Worm (Caenorhabditis elegans): ENCODE results near the gene dpf-7.

The dpf-7 gene

ce11 chrIV:4762990-4763545 lies 39.3 kb downstream of the dpf-7 start:
- peak in 1 of 2 experiments; percentile 52 for TF ChIP-seq lsy-2 (tag; optimal IDR thresholded peaks at IDR 0.05)

ce11 chrIV:4760378-4761084 lies 41.9 kb downstream of the dpf-7 start, which contains the start of the genes memi-1 and cyp-31A3:
Gene memi-1 (minus strand): TSS chrIV:4760428.
Gene cyp-31A3 (plus strand): TSS chrIV:4761049.
- no peak for TF ChIP-seq skn-1 (tag; optimal IDR thresholded peaks at IDR 0.05)
- no peak for TF ChIP-seq sem-4 (tag; optimal IDR thresholded peaks at IDR 0.05)
- TF ChIP-seq nhr-77 (tag; optimal IDR thresholded peaks at IDR 0.05), result no peak
- no peak for TF ChIP-seq ceh-16 (tag; optimal IDR thresholded peaks at IDR 0.05)
- TF ChIP-seq gmeb-1 (tag; optimal IDR thresholded peaks at IDR 0.05), result no peak
- no peak for TF ChIP-seq ztf-11 (tag; optimal IDR thresholded peaks at IDR 0.05)
- TF ChIP-seq alr-1 (tag; optimal IDR thresholded peaks at IDR 0.05), result no peak
- no peak for TF ChIP-seq ztf-4 (tag; optimal IDR thresholded peaks at IDR 0.05)
- no peak for TF ChIP-seq elt-3 (tag; optimal IDR thresholded peaks at IDR 0.05)
- TF ChIP-seq nhr-11 (tag; optimal IDR thresholded peaks at IDR 0.05), result no peak
- TF ChIP-seq ZK546.5 (tag; optimal IDR thresholded peaks at IDR 0.05), result no peak
- TF ChIP-seq R02D3.7 (tag; optimal IDR thresholded peaks at IDR 0.05), result no peak
- TF ChIP-seq C34F6.9 (tag; optimal IDR thresholded peaks at IDR 0.05), result no peak
- no peak for TF ChIP-seq nhr-12 (tag; optimal IDR thresholded peaks at IDR 0.05)
- TF ChIP-seq crh-2 (tag; optimal IDR thresholded peaks at IDR 0.05), result no peak
- no peak for TF ChIP-seq F13H6.1 (tag; optimal IDR thresholded peaks at IDR 0.05)
- TF ChIP-seq unc-55 (GFP tag; optimal IDR thresholded peaks at IDR 0.05), result no peak
- TF ChIP-seq elt-1 (tag; optimal IDR thresholded peaks at IDR 0.05), result no peak
- no peak for TF ChIP-seq nhr-129 (tag; optimal IDR thresholded peaks at IDR 0.05)

- TF ChIP-seq lsy-2 (tag; optimal IDR thresholded peaks at IDR 0.05), result peak in 1 of 2 experiments; percentile 24
- TF ChIP-seq sem-4 (tag; optimal IDR thresholded peaks at IDR 0.05), result no peak
Measured at ce11 chrIV:4758659-4759058, 43.7 kb downstream of the dpf-7 start, which contains the start of gene Y17G9B.8. Gene Y17G9B.8 (minus strand): TSS chrIV:4758840.

ce11 chrIV:4755929-4756655 lies 46.3 kb downstream of the dpf-7 start, which contains the start of the genes fbxb-77 and Y17G9B.11:
Gene fbxb-77 (minus strand): TSS chrIV:4756157.
Gene Y17G9B.11 (plus strand): TSS chrIV:4756605.
- TF ChIP-seq mdl-1 (tag; optimal IDR thresholded peaks at IDR 0.05), result no peak
- TF ChIP-seq ama-1 (optimal IDR thresholded peaks at IDR 0.05), result no peak
- no peak for TF ChIP-seq sem-4 (tag; optimal IDR thresholded peaks at IDR 0.05)
- TF ChIP-seq egl-27 (tag; optimal IDR thresholded peaks at IDR 0.05), result no peak
- no peak for TF ChIP-seq gmeb-1 (tag; optimal IDR thresholded peaks at IDR 0.05)
- no peak for TF ChIP-seq dmd-4 (tag; optimal IDR thresholded peaks at IDR 0.05)
- no peak for TF ChIP-seq peb-1 (tag; optimal IDR thresholded peaks at IDR 0.05)
- TF ChIP-seq fos-1 (tag; optimal IDR thresholded peaks at IDR 0.05), result no peak
- TF ChIP-seq ztf-11 (tag; optimal IDR thresholded peaks at IDR 0.05), result no peak
- no peak for TF ChIP-seq unc-62 (GFP tag; optimal IDR thresholded peaks at IDR 0.05)
- no peak for TF ChIP-seq nhr-21 (tag; optimal IDR thresholded peaks at IDR 0.05)
- no peak for TF ChIP-seq nhr-12 (tag; optimal IDR thresholded peaks at IDR 0.05)
- TF ChIP-seq lin-39 (tag; optimal IDR thresholded peaks at IDR 0.05), result no peak
- no peak for TF ChIP-seq elt-3 (tag; optimal IDR thresholded peaks at IDR 0.05)
- no peak for TF ChIP-seq sma-3 (GFP tag; optimal IDR thresholded peaks at IDR 0.05)
- no peak for TF ChIP-seq elt-1 (tag; optimal IDR thresholded peaks at IDR 0.05)
- no peak for TF ChIP-seq unc-39 (tag; optimal IDR thresholded peaks at IDR 0.05)
- TF ChIP-seq lin-11 (tag; optimal IDR thresholded peaks at IDR 0.05), result no peak

ce11 chrIV:4751814-4752213 lies 50.6 kb downstream of the dpf-7 start, which contains the start of gene Y17G9B.4:
Gene Y17G9B.4 (plus strand): TSS chrIV:4752119.
- TF ChIP-seq lsy-2 (tag; optimal IDR thresholded peaks at IDR 0.05) (no peak), ztf-1 (GFP tag; conservative IDR thresholded peaks at IDR 0.05) (no peak), ztf-11 (tag; optimal IDR thresholded peaks at IDR 0.05) (no peak), blmp-1 (tag; optimal IDR thresholded peaks at IDR 0.05; ENCODE audit: insufficient read depth) (no peak)
